Fruit fly (Drosophila melanogaster) whole organism, embryonic: ENCODE results near the gene drn.

Source experiments
- CG10979 ChIP-seq: fragments of 200-800 bp; sonication (Bioruptor generic); optimal IDR thresholded peaks from 2 replicates; lab custom pipeline; 2018; ENCODE audit warnings: missing biosample characterization, mild to moderate bottlenecking, missing genetic modification characterization, moderate library complexity
- CG4404 ChIP-seq: fragments of 200-800 bp; sonication (Bioruptor generic); IDR thresholded peaks from 2 replicates; pipeline ENCODE4 v1.3.6; 2022; ENCODE audit warnings: missing biosample characterization, missing genetic modification characterization
- E2f2 ChIP-seq: fragments of 200-800 bp; sonication (Bioruptor generic); IDR thresholded peaks from 2 replicates; pipeline ENCODE4 v1.3.6; 2022; ENCODE audit warnings: missing biosample characterization, missing genetic modification characterization
- Eip74EF ChIP-seq, 2 experiments: fragments of 200-800 bp in 1 of 2; fragments of >200 bp in 1 of 2; sonication (Bioruptor generic) in 1 of 2; optimal IDR thresholded peaks; 2 replicates each; lab custom pipeline; 2017 to 2019; ENCODE audit warnings: missing biosample characterization in 2 of 2, missing genetic modification characterization in 2 of 2, mild to moderate bottlenecking in 1 of 2, moderate library complexity in 1 of 2
- Oaz ChIP-seq: fragments of 200-800 bp; sonication (Bioruptor generic); IDR thresholded peaks from 2 replicates; pipeline ENCODE4 v1.3.6; 2022; ENCODE audit warnings: missing biosample characterization, missing genetic modification characterization
- Sry-δ ChIP-seq: fragments of 200-800 bp; sonication (Bioruptor generic); optimal IDR thresholded peaks from 2 replicates; lab custom pipeline; 2016; ENCODE audit warnings: missing biosample characterization, missing genetic modification characterization
- bcd ChIP-seq: fragments of 200-800 bp; sonication (Bioruptor generic); optimal IDR thresholded peaks from 2 replicates; lab custom pipeline; 2017; ENCODE audit warnings: missing biosample characterization, mild to moderate bottlenecking, missing genetic modification characterization
- bigmax ChIP-seq: fragments of 200-800 bp; sonication (Bioruptor generic); optimal IDR thresholded peaks from 2 replicates; lab custom pipeline; 2018; ENCODE audit warnings: missing biosample characterization, mild to moderate bottlenecking, missing genetic modification characterization
- gt ChIP-seq: fragments of 200-800 bp; sonication (Bioruptor generic); IDR thresholded peaks from 2 replicates; pipeline ENCODE4 v1.3.6; 2022; ENCODE audit warnings: missing biosample characterization, missing genetic modification characterization
- mirr ChIP-seq: fragments of 200-800 bp; sonication (Bioruptor generic); optimal IDR thresholded peaks from 3 replicates; lab custom pipeline; 2018; ENCODE audit warnings: missing biosample characterization, mild to moderate bottlenecking, missing genetic modification characterization
- otp ChIP-seq: fragments of 200-800 bp; sonication (Bioruptor generic); IDR thresholded peaks from 3 replicates; pipeline ENCODE4, ENCODE4 v1.3.6; 2022; ENCODE audit warnings: missing biosample characterization, missing genetic modification characterization

DNA sequence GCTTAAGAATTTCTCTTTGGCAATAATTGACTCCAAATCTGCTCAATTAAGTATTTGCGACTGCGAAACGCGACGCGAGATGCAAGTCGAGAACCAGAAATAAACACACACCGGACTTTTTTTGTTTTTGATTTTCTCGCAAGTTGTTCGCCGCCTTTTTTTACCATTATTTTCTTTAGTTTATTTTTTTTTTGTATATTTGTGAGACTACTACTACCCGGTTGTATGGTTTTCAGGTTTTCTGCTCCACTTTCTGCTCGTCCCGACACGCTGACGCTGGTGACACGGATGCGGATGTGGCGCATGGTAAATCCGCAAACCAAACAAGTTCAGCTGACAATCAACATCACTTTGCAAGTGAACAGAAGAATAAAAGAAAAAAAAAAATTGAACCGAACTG lies 41.0 kb downstream of the drn start:
- no peak for TF ChIP-seq Sry-δ (GFP tag; lab: Kevin White, UChicago)
- TF ChIP-seq CG4404 (GFP tag; lab: Robert Waterston, UW): no peak
- no peak for TF ChIP-seq bigmax (GFP tag; lab: Kevin White, UChicago)
- no peak for TF ChIP-seq bcd (GFP tag; lab: Kevin White, UChicago)
- no peak for TF ChIP-seq gt (GFP tag; lab: Robert Waterston, UW)
- TF ChIP-seq mirr (GFP tag; lab: Kevin White, UChicago): no peak
- TF ChIP-seq CG10979 (tag; lab: Kevin White, UChicago): no peak
- TF ChIP-seq otp (GFP tag; lab: Robert Waterston, UW): no peak
- no peak for TF ChIP-seq Eip74EF (GFP tag; optimal IDR thresholded peaks at IDR 0.05; lab: Kevin White, UChicago)
- no peak for TF ChIP-seq Oaz (GFP tag; lab: Robert Waterston, UW)
- TF ChIP-seq E2f2 (GFP tag; lab: Robert Waterston, UW): no peak
